Fruit fly (Drosophila melanogaster) whole organism, adult: ENCODE data around the gene Acp65Aa.
"Not testable (repeated sequence)": the region's sequence is repeated elsewhere in the genome, so short reads cannot be mapped to it uniquely, and the experiment has no call there.

Source experiments
- CG11617 ChIP-seq: fragments of 200-800 bp; sonication (Bioruptor generic); optimal IDR thresholded peaks from 2 replicates; lab custom pipeline; 2017; ENCODE audit warnings: mild to moderate bottlenecking, missing biosample characterization, missing genetic modification reagents, missing genetic modification characterization
- CG12768 ChIP-seq: fragments of 200-800 bp; sonication (Bioruptor generic); optimal IDR thresholded peaks from 2 replicates; lab custom pipeline; 2017; ENCODE audit warnings: missing biosample characterization, missing genetic modification characterization, mild to moderate bottlenecking, moderate library complexity, missing genetic modification reagents
- CG14711 ChIP-seq: fragments of 200-800 bp; sonication (Bioruptor generic); optimal IDR thresholded peaks from 2 replicates; lab custom pipeline; 2018; ENCODE audit warnings: missing biosample characterization, mild to moderate bottlenecking, missing genetic modification characterization, moderate library complexity
- CG1620 ChIP-seq: fragments of 200-800 bp; sonication (Bioruptor generic); optimal IDR thresholded peaks from 2 replicates; lab custom pipeline; 2016; ENCODE audit warnings: missing biosample characterization, missing genetic modification characterization
- CG33017 ChIP-seq: fragments of 200-800 bp; sonication (Bioruptor generic); optimal IDR thresholded peaks from 2 replicates; lab custom pipeline; 2018; ENCODE audit warnings: missing biosample characterization, mild to moderate bottlenecking, missing genetic modification characterization, moderate library complexity
- CG5204 ChIP-seq: fragments of 200-800 bp; sonication (Bioruptor generic); optimal IDR thresholded peaks from 2 replicates; lab custom pipeline; 2016; ENCODE audit warnings: missing biosample characterization, missing genetic modification characterization
- CG7045 ChIP-seq: fragments of 200-800 bp; sonication (Bioruptor generic); optimal IDR thresholded peaks from 2 replicates; lab custom pipeline; 2017; ENCODE audit warnings: missing biosample characterization, mild to moderate bottlenecking, missing genetic modification characterization
- CG7101 ChIP-seq: fragments of 200-800 bp; sonication (Bioruptor generic); optimal IDR thresholded peaks from 2 replicates; lab custom pipeline; 2018; ENCODE audit warnings: missing biosample characterization, mild to moderate bottlenecking, missing genetic modification characterization, moderate library complexity
- Clk ChIP-seq: fragments of 200-800 bp; sonication (Bioruptor generic); optimal IDR thresholded peaks from 2 replicates; lab custom pipeline; 2017; ENCODE audit warnings: missing biosample characterization, missing genetic modification characterization
- Crg-1 ChIP-seq: fragments of 200-800 bp; sonication (Bioruptor generic); optimal IDR thresholded peaks from 2 replicates; lab custom pipeline; 2016; ENCODE audit warnings: missing biosample characterization, missing genetic modification characterization
- Hr96 ChIP-seq: fragments of 200-800 bp; sonication (Bioruptor generic); optimal IDR thresholded peaks from 2 replicates; lab custom pipeline; 2016; ENCODE audit warnings: missing biosample characterization, missing genetic modification characterization
- Mnt ChIP-seq: fragments of 200-800 bp; sonication (Bioruptor generic); optimal IDR thresholded peaks from 2 replicates; lab custom pipeline; 2016; ENCODE audit warnings: missing biosample characterization, mild to moderate bottlenecking, missing genetic modification characterization
- bab1 ChIP-seq: fragments of 200-800 bp; sonication (Bioruptor generic); optimal IDR thresholded peaks from 3 replicates; lab custom pipeline; 2019; ENCODE audit warnings: missing biosample characterization, mild to moderate bottlenecking, missing genetic modification characterization, moderate library complexity
- cic ChIP-seq: fragments of 200-800 bp; sonication (Bioruptor generic); optimal IDR thresholded peaks from 2 replicates; lab custom pipeline; 2017; ENCODE audit warnings: missing biosample characterization, mild to moderate bottlenecking, missing genetic modification characterization, moderate library complexity
- cnc ChIP-seq, 2 experiments: fragments of >200 bp; optimal IDR thresholded peaks; 2 replicates each; lab custom pipeline; 2017
- kay ChIP-seq: fragments of 200-800 bp; sonication (Bioruptor generic); peaks from one replicate; lab custom pipeline; 2016; ENCODE audit warnings: missing biosample characterization, missing genetic modification characterization, borderline replicate concordance
- ovo ChIP-seq: fragments of 200-800 bp; sonication (Bioruptor generic); optimal IDR thresholded peaks from 2 replicates; lab custom pipeline; 2016; ENCODE audit warnings: missing biosample characterization, missing genetic modification characterization
- pad ChIP-seq: fragments of 200-800 bp; sonication (Bioruptor generic); optimal IDR thresholded peaks from 3 replicates; lab custom pipeline; 2017; ENCODE audit warnings: missing biosample characterization, missing genetic modification characterization, mild to moderate bottlenecking, moderate library complexity, missing genetic modification reagents
- tj ChIP-seq: fragments of 200-800 bp; sonication (Bioruptor generic); optimal IDR thresholded peaks from 3 replicates; lab custom pipeline; 2017; ENCODE audit warnings: missing biosample characterization, mild to moderate bottlenecking, missing genetic modification characterization, moderate library complexity
- toe ChIP-seq: fragments of 200-800 bp; sonication (Bioruptor generic); optimal IDR thresholded peaks from 2 replicates; lab custom pipeline; 2016; ENCODE audit warnings: missing biosample characterization, missing genetic modification characterization

The Acp65Aa gene

dm6 chr3L:6154951-6155394, 2.4 kb upstream of the Acp65Aa start:
- TF ChIP-seq bab1 (GFP tag; lab: Kevin White, UChicago) (no peak), CG7101 (tag; lab: Kevin White, UChicago) (no peak), cnc (optimal IDR thresholded peaks at IDR 0.05; lab: Kevin White, UChicago) (no peak), toe (GFP tag; lab: Kevin White, UChicago) (no peak), CG12768 (GFP tag; lab: Kevin White, UChicago) (no peak), Crg-1 (GFP tag; lab: Kevin White, UChicago) (no peak), CG11617 (GFP tag; lab: Kevin White, UChicago) (no peak), cic (no peak), Hr96 (GFP tag; lab: Kevin White, UChicago) (no peak), kay (no peak), pad (no peak), CG1620 (GFP tag; lab: Kevin White, UChicago) (no peak), CG33017 (no peak), CG5204 (GFP tag; lab: Kevin White, UChicago) (no peak), Clk (GFP tag; lab: Kevin White, UChicago) (no peak), CG14711 (tag; lab: Kevin White, UChicago) (no peak), Mnt (no peak), tj (no peak), CG7045 (GFP tag; lab: Kevin White, UChicago) (no peak)

- not testable (repeated sequence) for TF ChIP-seq toe (GFP tag; lab: Kevin White, UChicago); Clk (GFP tag; lab: Kevin White, UChicago); Mnt
These were observed 1.7 kb downstream of the Acp65Aa start, which contains the start of the genes Cpr65Ax2 and Lcp65Aa for dm6 chr3L:6150757-6151354. Gene Cpr65Ax2 (minus strand): TSS chr3L:6150857. Gene Lcp65Aa (plus strand): TSS chr3L:6151304.

dm6 chr3L:6149248-6149647, 3.3 kb downstream of the Acp65Aa start, which contains the start of gene Lcp65Ab1:
Gene Lcp65Ab1 (plus strand): TSS chr3L:6149548.
- not testable (repeated sequence) for TF ChIP-seq CG11617 (GFP tag; lab: Kevin White, UChicago); CG7101 (tag; lab: Kevin White, UChicago); CG1620 (GFP tag; lab: Kevin White, UChicago)

dm6 chr3L:6147887-6148286, 4.7 kb downstream of the Acp65Aa start, which contains the start of gene Cpr65Ax1:
Gene Cpr65Ax1 (minus strand): TSS chr3L:6147987.
- TF ChIP-seq CG7045 (GFP tag; lab: Kevin White, UChicago); CG33017; Clk (GFP tag; lab: Kevin White, UChicago): not testable (repeated sequence)

dm6 chr3L:6146374-6146773, 6.2 kb downstream of the Acp65Aa start, which contains the start of gene Lcp65Ab2:
Gene Lcp65Ab2 (plus strand): TSS chr3L:6146674.
- not testable (repeated sequence) for TF ChIP-seq CG7045 (GFP tag; lab: Kevin White, UChicago); Hr96 (GFP tag; lab: Kevin White, UChicago); kay

dm6 chr3L:6144769-6145220, 7.8 kb downstream of the Acp65Aa start, which contains the start of gene Lcp65Ac:
Gene Lcp65Ac (plus strand): TSS chr3L:6144819.
- TF ChIP-seq CG7101 (tag; lab: Kevin White, UChicago) = no peak
- TF ChIP-seq CG14711 (tag; lab: Kevin White, UChicago) = no peak
- no peak for TF ChIP-seq Hr96 (GFP tag; lab: Kevin White, UChicago)
- TF ChIP-seq toe (GFP tag; lab: Kevin White, UChicago) = no peak
- TF ChIP-seq Mnt = no peak

dm6 chr3L:6143188-6143755, 9.3 kb downstream of the Acp65Aa start, which contains the start of gene Lcp65Ad:
Gene Lcp65Ad (plus strand): TSS chr3L:6143395.
- TF ChIP-seq CG11617 (GFP tag; lab: Kevin White, UChicago) (no peak), CG12768 (GFP tag; lab: Kevin White, UChicago) (no peak), CG7045 (GFP tag; lab: Kevin White, UChicago) (no peak), Crg-1 (GFP tag; lab: Kevin White, UChicago) (no peak), Mnt (no peak), bab1 (GFP tag; lab: Kevin White, UChicago) (no peak), Clk (GFP tag; lab: Kevin White, UChicago) (no peak), kay (no peak), CG5204 (GFP tag; lab: Kevin White, UChicago) (no peak), ovo (no peak), tj (no peak), CG1620 (GFP tag; lab: Kevin White, UChicago) (no peak), CG33017 (no peak), pad (no peak), CG14711 (tag; lab: Kevin White, UChicago) (no peak), CG7101 (tag; lab: Kevin White, UChicago) (no peak), cic (no peak), cnc (optimal IDR thresholded peaks at IDR 0.05; lab: Kevin White, UChicago) (no peak), toe (GFP tag; lab: Kevin White, UChicago) (no peak)
